Fruit fly (Drosophila melanogaster) whole organism, embryonic: Measurements from ENCODE around the gene CG2767.
A peak's percentile ranks its signal among the peaks of the same experiment; 100 is the strongest.

Source experiments
- Aef1 ChIP-seq: fragments of 200-800 bp; sonication (Bioruptor generic); IDR thresholded peaks from 3 replicates; pipeline ENCODE4 v1.3.6; 2022; ENCODE audit warnings: missing biosample characterization, missing genetic modification characterization
- BEAF-32 ChIP-seq: fragments of 200-800 bp; sonication (Bioruptor generic); optimal IDR thresholded peaks from 3 replicates; lab custom pipeline; 2017; ENCODE audit warnings: missing biosample characterization, missing genetic modification characterization, mild to moderate bottlenecking, moderate library complexity, missing genetic modification reagents
- CG11695 ChIP-seq: fragments of 200-800 bp; sonication (Bioruptor generic); IDR thresholded peaks from 3 replicates; pipeline ENCODE4 v1.3.6; 2022; ENCODE audit warnings: missing biosample characterization, missing genetic modification characterization
- CG12104 ChIP-seq: fragments of 200-800 bp; sonication (Bioruptor generic); optimal IDR thresholded peaks from 3 replicates; lab custom pipeline; 2016; ENCODE audit warnings: missing biosample characterization, missing genetic modification characterization
- CG13287 ChIP-seq: fragments of 200-800 bp; sonication (Bioruptor generic); IDR thresholded peaks from 2 replicates; pipeline ENCODE4 v1.3.6; 2022; ENCODE audit warnings: missing biosample characterization, missing genetic modification characterization; ENCODE audit not compliant: partially characterized antibody
- CG14667 ChIP-seq: fragments of 200-800 bp; sonication (Bioruptor generic); IDR thresholded peaks from 2 replicates; pipeline ENCODE4 v1.3.6; 2022; ENCODE audit warnings: missing biosample characterization, missing genetic modification characterization
- CG14710 ChIP-seq: fragments of 200-800 bp; sonication (Bioruptor generic); optimal IDR thresholded peaks from 3 replicates; lab custom pipeline; 2019; ENCODE audit warnings: missing biosample characterization, mild to moderate bottlenecking, missing genetic modification characterization, moderate library complexity
- CG1647 ChIP-seq: fragments of 200-800 bp; sonication (Bioruptor generic); optimal IDR thresholded peaks from 3 replicates; lab custom pipeline; 2016; ENCODE audit warnings: missing biosample characterization, missing genetic modification characterization
- CG16813 ChIP-seq: fragments of 200-800 bp; sonication (Bioruptor generic); IDR thresholded peaks from 3 replicates; pipeline ENCODE4 v1.3.6; 2022; ENCODE audit warnings: missing biosample characterization, missing genetic modification characterization; ENCODE audit not compliant: partially characterized antibody
- CG16815 ChIP-seq: fragments of 200-800 bp; sonication (Bioruptor generic); optimal IDR thresholded peaks from 3 replicates; lab custom pipeline; 2017; ENCODE audit warnings: missing biosample characterization, mild to moderate bottlenecking, missing genetic modification characterization
- CG18262 ChIP-seq: fragments of 200-800 bp; optimal IDR thresholded peaks from 3 replicates; lab custom pipeline; 2019; ENCODE audit warnings: missing biosample characterization, mild to moderate bottlenecking, missing genetic modification characterization, moderate library complexity
- CG1832 ChIP-seq: fragments of 200-800 bp; sonication (Bioruptor generic); optimal IDR thresholded peaks from 2 replicates; lab custom pipeline; 2017; ENCODE audit warnings: missing biosample characterization, mild to moderate bottlenecking, missing genetic modification characterization, inconsistent platforms
- CG2202 ChIP-seq: fragments of 200-800 bp; sonication (Bioruptor generic); optimal IDR thresholded peaks from 2 replicates; lab custom pipeline; 2018; ENCODE audit warnings: missing biosample characterization, mild to moderate bottlenecking, missing genetic modification characterization
- CG32532 ChIP-seq: fragments of 200-800 bp; sonication (Bioruptor generic); IDR thresholded peaks from 2 replicates; pipeline ENCODE4 v1.3.6; 2022; ENCODE audit warnings: missing biosample characterization, missing genetic modification characterization
- CG34224 ChIP-seq: fragments of 200-800 bp; sonication (Bioruptor generic); IDR thresholded peaks from 3 replicates; pipeline ENCODE4 v1.3.6; 2022; ENCODE audit warnings: missing biosample characterization, missing genetic modification characterization; ENCODE audit not compliant: partially characterized antibody
- CG4424 ChIP-seq: fragments of 200-800 bp; sonication (Bioruptor generic); optimal IDR thresholded peaks from 3 replicates; lab custom pipeline; 2016; ENCODE audit warnings: missing biosample characterization, missing genetic modification characterization
- CG6689 ChIP-seq: fragments of 200-800 bp; sonication (Bioruptor generic); IDR thresholded peaks from 2 replicates; pipeline ENCODE4 v1.3.6; 2022; ENCODE audit warnings: missing biosample characterization, missing genetic modification characterization
- CG9215 ChIP-seq: fragments of 200-800 bp; sonication (Bioruptor generic); IDR thresholded peaks from 2 replicates; pipeline ENCODE4 v1.3.6; 2022; ENCODE audit warnings: missing biosample characterization, missing genetic modification characterization
- Deaf1 ChIP-seq: fragments of 200-800 bp; optimal IDR thresholded peaks from 3 replicates; lab custom pipeline; 2019; ENCODE audit warnings: missing biosample characterization, mild to moderate bottlenecking, missing genetic modification characterization, moderate library complexity
- Dref ChIP-seq: fragments of 200-800 bp; sonication (Bioruptor generic); IDR thresholded peaks from 2 replicates; pipeline ENCODE4 v1.3.6; 2022; ENCODE audit warnings: missing biosample characterization, missing genetic modification characterization
- ERR ChIP-seq: fragments of 200-800 bp; sonication (Bioruptor generic); optimal IDR thresholded peaks from 2 replicates; lab custom pipeline; 2016; ENCODE audit warnings: missing biosample characterization, missing genetic modification characterization
- H2.0 ChIP-seq: fragments of 200-800 bp; sonication (Bioruptor generic); IDR thresholded peaks from 2 replicates; pipeline ENCODE4 v1.3.6; 2022; ENCODE audit warnings: missing biosample characterization, missing genetic modification characterization
- HLH4C ChIP-seq: fragments of 200-800 bp; sonication (Bioruptor generic); IDR thresholded peaks from 3 replicates; pipeline ENCODE4 v1.3.6; 2022; ENCODE audit warnings: missing biosample characterization, missing genetic modification characterization; ENCODE audit not compliant: partially characterized antibody
- MBD-R2 ChIP-seq: fragments of 200-800 bp; sonication (Bioruptor generic); IDR thresholded peaks from 2 replicates; pipeline ENCODE4 v1.3.6; 2022; ENCODE audit warnings: missing biosample characterization, missing genetic modification characterization
- MTF-1 ChIP-seq: fragments of 200-800 bp; sonication (Bioruptor generic); optimal IDR thresholded peaks from 2 replicates; lab custom pipeline; 2018; ENCODE audit warnings: missing biosample characterization, mild to moderate bottlenecking, missing genetic modification characterization, borderline replicate concordance
- Nf-YC ChIP-seq: fragments of 200-800 bp; optimal IDR thresholded peaks from 3 replicates; lab custom pipeline; 2019; ENCODE audit warnings: missing biosample characterization, mild to moderate bottlenecking, missing genetic modification characterization, moderate library complexity
- Rfx ChIP-seq: fragments of 200-800 bp; sonication (Bioruptor generic); IDR thresholded peaks from 2 replicates; pipeline ENCODE4 v1.3.6; 2022; ENCODE audit warnings: missing biosample characterization, missing genetic modification characterization
- Spps ChIP-seq: fragments of 200-800 bp; sonication (Bioruptor generic); optimal IDR thresholded peaks from 2 replicates; lab custom pipeline; 2018; ENCODE audit warnings: missing biosample characterization, mild to moderate bottlenecking, missing genetic modification characterization
- Sry-β ChIP-seq: fragments of 200-800 bp; sonication (Bioruptor generic); optimal IDR thresholded peaks from 2 replicates; lab custom pipeline; 2018; ENCODE audit warnings: missing biosample characterization, mild to moderate bottlenecking, missing genetic modification characterization, moderate library complexity
- Xrp1 ChIP-seq: fragments of 200-800 bp; sonication (Bioruptor generic); IDR thresholded peaks from 2 replicates; pipeline ENCODE4 v1.3.6; 2022; ENCODE audit warnings: missing biosample characterization, missing genetic modification characterization
- YL-1 ChIP-seq: fragments of 200-800 bp; sonication (Bioruptor generic); optimal IDR thresholded peaks from 3 replicates; lab custom pipeline; 2017; ENCODE audit warnings: missing biosample characterization, mild to moderate bottlenecking, missing genetic modification characterization
- al ChIP-seq: fragments of 200-800 bp; sonication (Bioruptor generic); IDR thresholded peaks from 2 replicates; pipeline ENCODE4 v1.3.6; 2022; ENCODE audit warnings: missing biosample characterization, missing genetic modification characterization
- amos ChIP-seq: fragments of 200-800 bp; sonication (Bioruptor generic); IDR thresholded peaks from 2 replicates; pipeline ENCODE4 v1.3.6; 2022; ENCODE audit warnings: missing biosample characterization, missing genetic modification characterization; ENCODE audit not compliant: partially characterized antibody
- crc ChIP-seq: fragments of 200-800 bp; sonication (Bioruptor generic); optimal IDR thresholded peaks from 2 replicates; lab custom pipeline; 2016; ENCODE audit warnings: missing biosample characterization, missing genetic modification characterization
- esg ChIP-seq: fragments of 200-800 bp; sonication (Bioruptor generic); conservative IDR thresholded peaks from 2 replicates; pipeline ENCODE4 v1.3.6; 2022; ENCODE audit warnings: missing biosample characterization, missing genetic modification characterization
- gfzf ChIP-seq: fragments of 200-800 bp; sonication (Bioruptor generic); optimal IDR thresholded peaks from 2 replicates; lab custom pipeline; 2016; ENCODE audit warnings: missing biosample characterization, mild to moderate bottlenecking, missing genetic modification characterization, moderate library complexity
- grn ChIP-seq: fragments of 200-800 bp; sonication (Bioruptor generic); optimal IDR thresholded peaks from 3 replicates; lab custom pipeline; 2017; ENCODE audit warnings: missing biosample characterization, missing genetic modification characterization
- hbn ChIP-seq: fragments of 200-800 bp; sonication (Bioruptor generic); IDR thresholded peaks from 2 replicates; pipeline ENCODE4 v1.3.6; 2022; ENCODE audit warnings: missing biosample characterization, missing genetic modification characterization; ENCODE audit not compliant: partially characterized antibody
- klu ChIP-seq: fragments of 200-800 bp; sonication (Bioruptor generic); IDR thresholded peaks from 2 replicates; pipeline ENCODE4 v1.3.6; 2022; ENCODE audit warnings: missing biosample characterization, missing genetic modification characterization
- lmd ChIP-seq: fragments of 200-800 bp; sonication (Bioruptor generic); IDR thresholded peaks from 2 replicates; pipeline ENCODE4 v1.3.6; 2022; ENCODE audit warnings: missing biosample characterization, missing genetic modification characterization
- mirr ChIP-seq: fragments of 200-800 bp; sonication (Bioruptor generic); optimal IDR thresholded peaks from 3 replicates; lab custom pipeline; 2018; ENCODE audit warnings: missing biosample characterization, mild to moderate bottlenecking, missing genetic modification characterization
- pho ChIP-seq: fragments of 200-800 bp; sonication (Bioruptor generic); optimal IDR thresholded peaks from 2 replicates; lab custom pipeline; 2016; ENCODE audit warnings: missing biosample characterization, missing genetic modification characterization
- phol ChIP-seq: fragments of 200-800 bp; sonication (Bioruptor generic); optimal IDR thresholded peaks from 3 replicates; lab custom pipeline; 2018; ENCODE audit warnings: missing biosample characterization, mild to moderate bottlenecking, missing genetic modification characterization, moderate library complexity
- scrt ChIP-seq: fragments of 200-800 bp; sonication (Bioruptor generic); optimal IDR thresholded peaks from 2 replicates; lab custom pipeline; 2018; ENCODE audit warnings: missing biosample characterization, mild to moderate bottlenecking, missing genetic modification characterization, moderate library complexity
- sisA ChIP-seq: fragments of 200-800 bp; sonication (Bioruptor generic); IDR thresholded peaks from 2 replicates; pipeline ENCODE4 v1.3.6; 2022; ENCODE audit warnings: missing biosample characterization, missing genetic modification characterization
- slbo ChIP-seq: fragments of 200-800 bp; sonication (Bioruptor generic); IDR thresholded peaks from 2 replicates; pipeline ENCODE4 v1.3.6; 2022; ENCODE audit warnings: missing biosample characterization, missing genetic modification characterization
- sug ChIP-seq: fragments of 200-800 bp; optimal IDR thresholded peaks from 2 replicates; lab custom pipeline; 2019; ENCODE audit warnings: missing biosample characterization, mild to moderate bottlenecking, missing genetic modification characterization, moderate library complexity
- tgo ChIP-seq: fragments of 200-800 bp; sonication (Bioruptor generic); IDR thresholded peaks from 3 replicates; pipeline ENCODE4 v1.3.6; 2022; ENCODE audit warnings: missing biosample characterization, missing genetic modification characterization
- twi ChIP-seq: fragments of 200-800 bp; optimal IDR thresholded peaks from 2 replicates; lab custom pipeline; 2019; ENCODE audit warnings: missing biosample characterization, mild to moderate bottlenecking, missing genetic modification characterization, moderate library complexity
- zf30C ChIP-seq: fragments of 200-800 bp; sonication (Bioruptor generic); optimal IDR thresholded peaks from 3 replicates; lab custom pipeline; 2018; ENCODE audit warnings: missing biosample characterization, mild to moderate bottlenecking, missing genetic modification characterization

Gene CG2767

dm6 chr3R:8032923-8033478, 25.1 kb upstream of the CG2767 start, which contains the start of the genes CG11035 and unc-45 (continued):
- no peak for TF ChIP-seq Deaf1 (tag; lab: Kevin White, UChicago)
- no peak for TF ChIP-seq CG16815
- TF ChIP-seq klu (GFP tag; lab: Robert Waterston, UW) = peak; percentile 38; the same call in 1 of the 2 replicates
- TF ChIP-seq gfzf (GFP tag; lab: Kevin White, UChicago) = no peak
- TF ChIP-seq hbn (GFP tag; lab: Robert Waterston, UW) = peak; percentile 71
- peak; percentile 72 for TF ChIP-seq Nf-YC (tag; lab: Kevin White, UChicago)
- 0 out of 3 replicates have a peak, but pooled peaks have one; percentile 20 for TF ChIP-seq Aef1 (GFP tag; lab: Robert Waterston, UW)
- peak; percentile 62 for TF ChIP-seq CG18262 (tag; lab: Kevin White, UChicago)
- TF ChIP-seq CG1647 (GFP tag; lab: Kevin White, UChicago) = no peak
- peak; percentile 89 for TF ChIP-seq Sry-β (GFP tag; lab: Kevin White, UChicago)
- peak; percentile 86 for TF ChIP-seq BEAF-32 (GFP tag; lab: Kevin White, UChicago)
- no peak for TF ChIP-seq grn (GFP tag; lab: Kevin White, UChicago)
- TF ChIP-seq sisA (GFP tag; lab: Robert Waterston, UW) = peak; percentile 39
- TF ChIP-seq CG4424 = peak; percentile 33
- peak; percentile 55 for TF ChIP-seq CG6689 (GFP tag; lab: Robert Waterston, UW)
- peak; percentile 83 for TF ChIP-seq CG13287 (GFP tag; lab: Robert Waterston, UW)
- peak; percentile 54 for TF ChIP-seq tgo
- TF ChIP-seq H2.0 (GFP tag; lab: Robert Waterston, UW) = no peak
- TF ChIP-seq YL-1 = peak; percentile 61
- TF ChIP-seq CG2202 (tag; lab: Kevin White, UChicago) = no peak
- TF ChIP-seq sug (tag; lab: Kevin White, UChicago) = peak; percentile 62
- TF ChIP-seq esg = no peak
- TF ChIP-seq HLH4C (GFP tag; lab: Robert Waterston, UW) = peak; percentile 64
- peak; percentile 39 for TF ChIP-seq twi
- peak; percentile 65 for TF ChIP-seq Rfx (GFP tag; lab: Robert Waterston, UW)
- peak; percentile 61 for TF ChIP-seq CG14710 (tag; lab: Kevin White, UChicago)
- TF ChIP-seq lmd (GFP tag; lab: Robert Waterston, UW) = peak; percentile 15; the same call in 1 of the 2 replicates
- TF ChIP-seq CG34224 (GFP tag; lab: Robert Waterston, UW) = peak; percentile 64; the same call in 2 of the 3 replicates
- TF ChIP-seq CG9215 = peak; percentile 50
- peak; percentile 63 for TF ChIP-seq MBD-R2 (GFP tag; lab: Robert Waterston, UW)
- peak; percentile 82 for TF ChIP-seq Dref (GFP tag; lab: Robert Waterston, UW)
- peak; percentile 38 for TF ChIP-seq Xrp1 (GFP tag; lab: Robert Waterston, UW)
- TF ChIP-seq mirr (GFP tag; lab: Kevin White, UChicago) = no peak
- peak; percentile 55 for TF ChIP-seq CG32532 (GFP tag; lab: Robert Waterston, UW)
- peak; percentile 77 for TF ChIP-seq amos (GFP tag; lab: Robert Waterston, UW)
- TF ChIP-seq MTF-1 = no peak
- TF ChIP-seq CG11695 (GFP tag; lab: Robert Waterston, UW) = 0 out of 3 replicates have a peak, but pooled peaks have one; percentile 19
- TF ChIP-seq CG16813 (GFP tag; lab: Robert Waterston, UW) = peak; percentile 76
- no peak for TF ChIP-seq ERR (GFP tag; lab: Kevin White, UChicago)
- TF ChIP-seq scrt (GFP tag; lab: Kevin White, UChicago) = peak; percentile 90
- no peak; the same call in 1 of the 2 replicates for TF ChIP-seq slbo
- peak; percentile 19 for TF ChIP-seq CG12104 (GFP tag; lab: Kevin White, UChicago)
- TF ChIP-seq pho (GFP tag; lab: Kevin White, UChicago) = no peak
- no peak for TF ChIP-seq CG1832 (GFP tag; lab: Kevin White, UChicago)
- TF ChIP-seq Spps (tag; lab: Kevin White, UChicago) = no peak
- TF ChIP-seq al (GFP tag; lab: Robert Waterston, UW) = peak; percentile 35; the same call in 1 of the 2 replicates
- TF ChIP-seq zf30C (GFP tag; lab: Kevin White, UChicago) = no peak
- peak; percentile 16 for TF ChIP-seq crc
- peak; percentile 71 for TF ChIP-seq phol (tag; lab: Kevin White, UChicago)
- no peak for TF ChIP-seq CG14667 (GFP tag; lab: Robert Waterston, UW)
